Worm (Caenorhabditis elegans) whole organism, early embryonic: ENCODE measurements around the gene spe-18.

Experiments
- B0310.2 ChIP-seq: sonication (generic microtip); optimal IDR thresholded peaks from 2 replicates; lab custom pipeline; 2016; ENCODE audit warnings: mild to moderate bottlenecking, missing genetic modification characterization, missing compliant biosample characterization
- F13C5.2 ChIP-seq: sonication (generic microtip); optimal IDR thresholded peaks from 2 replicates; lab custom pipeline; 2017; ENCODE audit warnings: mild to moderate bottlenecking, missing genetic modification characterization, inconsistent platforms, missing compliant biosample characterization
- aly-1 ChIP-seq: sonication (generic microtip); optimal IDR thresholded peaks from 2 replicates; lab custom pipeline; 2016; ENCODE audit warnings: missing genetic modification characterization, missing compliant biosample characterization
- ama-1 ChIP-seq: fragments of 150-350 bp; optimal IDR thresholded peaks from 2 replicates; lab custom pipeline; 2014
- ceh-13 ChIP-seq: fragments of 200-800 bp; sonication (Bioruptor generic); optimal IDR thresholded peaks from 2 replicates; lab custom pipeline; 2018; ENCODE audit warnings: mild to moderate bottlenecking, missing genetic modification characterization, missing compliant biosample characterization
- ceh-36 ChIP-seq: sonication (generic microtip); optimal IDR thresholded peaks from 2 replicates; lab custom pipeline; 2016; ENCODE audit warnings: missing genetic modification characterization, inconsistent platforms, missing compliant biosample characterization
- ets-7 ChIP-seq: sonication (generic microtip); optimal IDR thresholded peaks from 2 replicates; lab custom pipeline; 2016; ENCODE audit warnings: missing genotype, missing genetic modification characterization, missing compliant biosample characterization
- flt-1 ChIP-seq: fragments of 200-800 bp; sonication (Bioruptor generic); IDR thresholded peaks from 2 replicates; pipeline ENCODE4 v1.3.6; 2022; ENCODE audit warnings: missing genetic modification characterization, missing compliant biosample characterization
- hmbx-1 ChIP-seq: sonication (generic microtip); optimal IDR thresholded peaks from 2 replicates; lab custom pipeline; 2016; ENCODE audit warnings: mild to moderate bottlenecking, missing genetic modification characterization, missing compliant biosample characterization
- hmg-4 ChIP-seq: fragments of 200-800 bp; sonication (Bioruptor generic); optimal IDR thresholded peaks from 2 replicates; lab custom pipeline; 2018; ENCODE audit warnings: mild to moderate bottlenecking, missing genetic modification characterization, missing compliant biosample characterization
- hnd-1 ChIP-seq: sonication (generic microtip); optimal IDR thresholded peaks from 2 replicates; lab custom pipeline; 2016; ENCODE audit warnings: missing genetic modification characterization, missing compliant biosample characterization
- pes-1 ChIP-seq: fragments of 200-800 bp; sonication (Bioruptor generic); IDR thresholded peaks from 2 replicates; pipeline ENCODE4 v1.3.6; 2022; ENCODE audit warnings: missing genetic modification reagents, missing genetic modification characterization, missing compliant biosample characterization
- scrt-1 ChIP-seq: fragments of 200-800 bp; sonication (Bioruptor generic); IDR thresholded peaks from 2 replicates; pipeline ENCODE4 v1.3.6; 2022; ENCODE audit warnings: missing genetic modification characterization, missing compliant biosample characterization
- sea-1 ChIP-seq: fragments of 200-800 bp; sonication (Bioruptor generic); conservative IDR thresholded peaks from 2 replicates; pipeline ENCODE4 v1.3.6; 2022; ENCODE audit warnings: missing genetic modification characterization, missing compliant biosample characterization
- tbx-11 ChIP-seq: fragments of 200-800 bp; sonication (Bioruptor generic); IDR thresholded peaks from 2 replicates; pipeline ENCODE4 v1.3.6; 2022; ENCODE audit warnings: missing genetic modification characterization, missing compliant biosample characterization
- tbx-37 ChIP-seq: fragments of 200-800 bp; sonication (Bioruptor generic); conservative IDR thresholded peaks from 2 replicates; pipeline ENCODE4 v1.3.6; 2022; ENCODE audit warnings: missing genetic modification reagents, missing genetic modification characterization, missing compliant biosample characterization
- tra-4 ChIP-seq: sonication (generic microtip); optimal IDR thresholded peaks from 2 replicates; lab custom pipeline; 2017; ENCODE audit warnings: missing genetic modification characterization, missing compliant biosample characterization

spe-18 gene

ce11 chrII:13148247-13148646 is 5.0 kb downstream of the spe-18 start:
- TF ChIP-seq ama-1 (lab: Kevin White, UChicago) (no peak), hnd-1 (tag; lab: Kevin White, UChicago) (no peak), tra-4 (tag; lab: Kevin White, UChicago) (no peak), pes-1 (GFP tag; lab: Robert Waterston, UW) (no peak), B0310.2 (tag; lab: Kevin White, UChicago) (no peak), scrt-1 (GFP tag; lab: Robert Waterston, UW) (no peak), sea-1 (no peak), ets-7 (tag; lab: Kevin White, UChicago) (no peak), hmbx-1 (tag; lab: Kevin White, UChicago) (no peak), tbx-11 (GFP tag; lab: Robert Waterston, UW) (no peak), aly-1 (tag; lab: Kevin White, UChicago) (no peak), flt-1 (GFP tag; lab: Robert Waterston, UW) (no peak), F13C5.2 (tag; lab: Kevin White, UChicago) (no peak)

- TF ChIP-seq B0310.2 (tag; lab: Kevin White, UChicago) (no peak), ama-1 (lab: Kevin White, UChicago) (no peak), ceh-36 (tag; lab: Kevin White, UChicago) (no peak), hnd-1 (tag; lab: Kevin White, UChicago) (no peak), hmbx-1 (tag; lab: Kevin White, UChicago) (no peak), ets-7 (tag; lab: Kevin White, UChicago) (no peak), aly-1 (tag; lab: Kevin White, UChicago) (no peak)
These were observed 8.0 kb downstream of the spe-18 start, which contains the start of gene mltn-1 for ce11 chrII:13145204-13145603. Gene mltn-1 (minus strand): TSS chrII:13145225.

ce11 chrII:13142372-13142771 is 10.8 kb downstream of the spe-18 start:
- no peak for TF ChIP-seq hmbx-1 (tag; lab: Kevin White, UChicago)
- no peak for TF ChIP-seq sea-1
- no peak for TF ChIP-seq ets-7 (tag; lab: Kevin White, UChicago)
- TF ChIP-seq ceh-13 (GFP tag; lab: Kevin White, UChicago), result no peak
- no peak for TF ChIP-seq hnd-1 (tag; lab: Kevin White, UChicago)
- TF ChIP-seq F13C5.2 (tag; lab: Kevin White, UChicago), result no peak
- TF ChIP-seq tra-4 (tag; lab: Kevin White, UChicago), result no peak
- no peak for TF ChIP-seq tbx-11 (GFP tag; lab: Robert Waterston, UW)
- no peak for TF ChIP-seq tbx-37 (GFP tag; lab: Robert Waterston, UW)
- no peak for TF ChIP-seq scrt-1 (GFP tag; lab: Robert Waterston, UW)
- no peak for TF ChIP-seq pes-1 (GFP tag; lab: Robert Waterston, UW)
- TF ChIP-seq flt-1 (GFP tag; lab: Robert Waterston, UW), result no peak
- no peak for TF ChIP-seq B0310.2 (tag; lab: Kevin White, UChicago)
- TF ChIP-seq ceh-36 (tag; lab: Kevin White, UChicago), result no peak
- no peak for TF ChIP-seq aly-1 (tag; lab: Kevin White, UChicago)
- no peak for TF ChIP-seq hmg-4 (GFP tag; lab: Kevin White, UChicago)

- no peak for TF ChIP-seq F13C5.2 (tag; lab: Kevin White, UChicago)
- no peak for TF ChIP-seq ama-1 (lab: Kevin White, UChicago)
- no peak for TF ChIP-seq ceh-13 (GFP tag; lab: Kevin White, UChicago)
- TF ChIP-seq scrt-1 (GFP tag; lab: Robert Waterston, UW), result no peak
- TF ChIP-seq flt-1 (GFP tag; lab: Robert Waterston, UW), result no peak
- no peak for TF ChIP-seq tbx-11 (GFP tag; lab: Robert Waterston, UW)
- no peak for TF ChIP-seq hmg-4 (GFP tag; lab: Kevin White, UChicago)
- TF ChIP-seq tbx-37 (GFP tag; lab: Robert Waterston, UW), result no peak
- TF ChIP-seq hmbx-1 (tag; lab: Kevin White, UChicago), result no peak
- no peak for TF ChIP-seq aly-1 (tag; lab: Kevin White, UChicago)
- no peak for TF ChIP-seq sea-1
These were observed 13.6 kb downstream of the spe-18 start for ce11 chrII:13139573-13139972.

ce11 chrII:13130576-13130975 is 22.6 kb downstream of the spe-18 start:
- TF ChIP-seq aly-1 (tag; lab: Kevin White, UChicago) (no peak), scrt-1 (GFP tag; lab: Robert Waterston, UW) (no peak), F13C5.2 (tag; lab: Kevin White, UChicago) (no peak)

- TF ChIP-seq ceh-13 (GFP tag; lab: Kevin White, UChicago), result no peak
- TF ChIP-seq ceh-36 (tag; lab: Kevin White, UChicago), result no peak
- TF ChIP-seq scrt-1 (GFP tag; lab: Robert Waterston, UW), result no peak
- TF ChIP-seq hmg-4 (GFP tag; lab: Kevin White, UChicago), result no peak
- TF ChIP-seq B0310.2 (tag; lab: Kevin White, UChicago), result no peak
- TF ChIP-seq aly-1 (tag; lab: Kevin White, UChicago), result no peak
- no peak for TF ChIP-seq sea-1
- no peak for TF ChIP-seq F13C5.2 (tag; lab: Kevin White, UChicago)
- no peak for TF ChIP-seq tbx-37 (GFP tag; lab: Robert Waterston, UW)
These were observed 23.6 kb downstream of the spe-18 start, which contains the start of gene F29C12.6 for ce11 chrII:13129602-13130001. Gene F29C12.6 (plus strand): TSS chrII:13129902.

ce11 chrII:13122720-13123119 is 30.5 kb downstream of the spe-18 start, which contains the start of gene bath-45:
Gene bath-45 (plus strand): TSS chrII:13123020.
- TF ChIP-seq ets-7 (tag; lab: Kevin White, UChicago), result no peak
- TF ChIP-seq ama-1 (lab: Kevin White, UChicago), result no peak
- TF ChIP-seq flt-1 (GFP tag; lab: Robert Waterston, UW), result no peak

- TF ChIP-seq ama-1 (lab: Kevin White, UChicago) (no peak), scrt-1 (GFP tag; lab: Robert Waterston, UW) (no peak), hmbx-1 (tag; lab: Kevin White, UChicago) (no peak), B0310.2 (tag; lab: Kevin White, UChicago) (no peak), aly-1 (tag; lab: Kevin White, UChicago) (no peak), tbx-11 (GFP tag; lab: Robert Waterston, UW) (no peak), sea-1 (no peak), hnd-1 (tag; lab: Kevin White, UChicago) (no peak), flt-1 (GFP tag; lab: Robert Waterston, UW) (0 out of 2 replicates have a peak, but pooled peaks have one; percentile 25), tbx-37 (GFP tag; lab: Robert Waterston, UW) (peak; percentile 69; the same call in 1 of the 2 replicates), tra-4 (tag; lab: Kevin White, UChicago) (no peak), ets-7 (tag; lab: Kevin White, UChicago) (no peak), ceh-36 (tag; lab: Kevin White, UChicago) (no peak), ceh-13 (GFP tag; lab: Kevin White, UChicago) (peak; percentile 12), pes-1 (GFP tag; lab: Robert Waterston, UW) (peak; percentile 65)
These were observed 36.1 kb downstream of the spe-18 start, which contains the start of gene gfm-1 for ce11 chrII:13117135-13117534. Gene gfm-1 (plus strand): TSS chrII:13117483.
